Worm (Caenorhabditis elegans): ENCODE measurements around the gene C44C10.7.

Gene C44C10.7

ce11 chrX:11727761-11728160 is 39.7 kb upstream of the C44C10.7 start, which contains the start of the genes gst-42 and D1053.2 (continued):
- TF ChIP-seq fos-1 (tag; optimal IDR thresholded peaks at IDR 0.05) (peak; percentile 87), sma-3 (GFP tag; optimal IDR thresholded peaks at IDR 0.05) (peak; percentile 72), ztf-1 (GFP tag; conservative IDR thresholded peaks at IDR 0.05) (no peak), mdl-1 (tag; optimal IDR thresholded peaks at IDR 0.05) (peak; percentile 47 to 78), zag-1 (tag; optimal IDR thresholded peaks at IDR 0.05) (no peak), skn-1 (tag; optimal IDR thresholded peaks at IDR 0.05) (no peak), mab-5 (tag; optimal IDR thresholded peaks at IDR 0.05) (no peak), mbf-1 (tag; optimal IDR thresholded peaks at IDR 0.05) (no peak)

ce11 chrX:11726450-11726849 is 38.4 kb upstream of the C44C10.7 start:
- TF ChIP-seq lin-39 (tag; optimal IDR thresholded peaks at IDR 0.05) = no peak
- peak; percentile 93 for TF ChIP-seq elt-1 (tag; optimal IDR thresholded peaks at IDR 0.05)
- peak; percentile 33 for TF ChIP-seq sma-9 (GFP tag; optimal IDR thresholded peaks at IDR 0.05)
- TF ChIP-seq sma-9 (tag; optimal IDR thresholded peaks at IDR 0.05) = no peak
- TF ChIP-seq ceh-16 (tag; optimal IDR thresholded peaks at IDR 0.05) = peak; percentile 66

ce11 chrX:11725646-11726045 is 37.6 kb upstream of the C44C10.7 start:
- TF ChIP-seq elt-1 (tag; optimal IDR thresholded peaks at IDR 0.05) (no peak), Y55F3AM.14 (GFP tag; optimal IDR thresholded peaks at IDR 0.05) (no peak), nhr-11 (tag; optimal IDR thresholded peaks at IDR 0.05) (no peak), nhr-129 (tag; optimal IDR thresholded peaks at IDR 0.05) (peak; percentile 27), ztf-11 (tag; optimal IDR thresholded peaks at IDR 0.05) (no peak), R02D3.7 (tag; optimal IDR thresholded peaks at IDR 0.05) (no peak), mbf-1 (tag; optimal IDR thresholded peaks at IDR 0.05) (no peak), lin-13 (GFP tag; optimal IDR thresholded peaks at IDR 0.05) (no peak)

- TF ChIP-seq peb-1 (tag; optimal IDR thresholded peaks at IDR 0.05) (no peak), gmeb-1 (tag; optimal IDR thresholded peaks at IDR 0.05) (peak; percentile 8), ZK546.5 (tag; optimal IDR thresholded peaks at IDR 0.05) (no peak), ama-1 (optimal IDR thresholded peaks at IDR 0.05) (no peak), nhr-21 (tag; optimal IDR thresholded peaks at IDR 0.05) (no peak), sem-4 (tag; optimal IDR thresholded peaks at IDR 0.05) (no peak), mdl-1 (tag; optimal IDR thresholded peaks at IDR 0.05) (peak in 1 of 2 experiments; percentile 15), sma-9 (GFP tag; optimal IDR thresholded peaks at IDR 0.05) (peak; percentile 47), sma-9 (tag; optimal IDR thresholded peaks at IDR 0.05) (no peak), fos-1 (tag; optimal IDR thresholded peaks at IDR 0.05) (peak; percentile 85), dmd-4 (tag; optimal IDR thresholded peaks at IDR 0.05) (no peak), mbf-1 (tag; optimal IDR thresholded peaks at IDR 0.05) (no peak), nhr-10 (tag; optimal IDR thresholded peaks at IDR 0.05) (no peak), ztf-1 (GFP tag; conservative IDR thresholded peaks at IDR 0.05) (no peak), ceh-16 (tag; optimal IDR thresholded peaks at IDR 0.05) (no peak), zag-1 (tag; optimal IDR thresholded peaks at IDR 0.05) (no peak), egl-27 (tag; optimal IDR thresholded peaks at IDR 0.05) (peak; percentile 22), elt-1 (tag; optimal IDR thresholded peaks at IDR 0.05) (no peak), nhr-25 (tag; optimal IDR thresholded peaks at IDR 0.05) (no peak), F13H6.1 (tag; optimal IDR thresholded peaks at IDR 0.05) (peak; percentile 18), lin-13 (GFP tag; optimal IDR thresholded peaks at IDR 0.05) (no peak), aly-2 (tag; optimal IDR thresholded peaks at IDR 0.05) (no peak), crh-2 (tag; optimal IDR thresholded peaks at IDR 0.05) (peak; percentile 76), nhr-77 (tag; optimal IDR thresholded peaks at IDR 0.05) (no peak), blmp-1 (tag; optimal IDR thresholded peaks at IDR 0.05; ENCODE audit: insufficient read depth) (no peak), unc-39 (tag; optimal IDR thresholded peaks at IDR 0.05) (no peak)
Measured at ce11 chrX:11723781-11724201, 35.7 kb upstream of the C44C10.7 start, which contains the start of gene D1053.4. D1053.4 (minus strand) TSS chrX:11723800.

- TF ChIP-seq nhr-12 (tag; optimal IDR thresholded peaks at IDR 0.05) (no peak), elt-1 (tag; optimal IDR thresholded peaks at IDR 0.05) (no peak), ama-1 (optimal IDR thresholded peaks at IDR 0.05) (no peak), Y55F3AM.14 (GFP tag; optimal IDR thresholded peaks at IDR 0.05) (no peak), snpc-4 (tag; optimal IDR thresholded peaks at IDR 0.05) (no peak), mab-5 (tag; optimal IDR thresholded peaks at IDR 0.05) (no peak), R02D3.7 (tag; optimal IDR thresholded peaks at IDR 0.05) (no peak), nhr-23 (tag; optimal IDR thresholded peaks at IDR 0.05) (no peak), nhr-25 (tag; optimal IDR thresholded peaks at IDR 0.05) (peak; percentile 43), nhr-237 (tag; optimal IDR thresholded peaks at IDR 0.05) (no peak), F13H6.1 (tag; optimal IDR thresholded peaks at IDR 0.05) (peak; percentile 4), elt-3 (tag; optimal IDR thresholded peaks at IDR 0.05) (no peak)
Measured at ce11 chrX:11720058-11720457, 32.0 kb upstream of the C44C10.7 start.
